Fruit fly (Drosophila melanogaster): ENCODE results near the gene ValRS-m.
A peak's percentile ranks its signal among the peaks of the same experiment; 100 is the strongest.

ValRS-m gene

dm6 chr3L:8974478-8975477, 10.2 kb upstream of the ValRS-m start, which contains the start of the genes pix and Srp68 (continued):
- TF ChIP-seq CG7928 (GFP tag; optimal IDR thresholded peaks at IDR 0.05) (peak; percentile 18), CG1602 (GFP tag; optimal IDR thresholded peaks at IDR 0.05) (peak; percentile 53), jigr1 (GFP tag; IDR thresholded peaks at IDR 0.05) (no peak), bigmax (GFP tag; optimal IDR thresholded peaks at IDR 0.05) (peak; percentile 97), Side (GFP tag; optimal IDR thresholded peaks at IDR 0.05) (no peak), hbn (GFP tag; IDR thresholded peaks at IDR 0.05; ENCODE audit: partially characterized antibody) (peak; percentile 78; the same call in 1 of the 2 replicates), Oaz (GFP tag; IDR thresholded peaks at IDR 0.05) (no peak), Dip3 (GFP tag; optimal IDR thresholded peaks at IDR 0.05) (peak; percentile 49), shn (GFP tag; optimal IDR thresholded peaks at IDR 0.05) (peak; percentile 16), abd-A (tag; optimal IDR thresholded peaks at IDR 0.05) (no peak), corto (GFP tag; optimal IDR thresholded peaks at IDR 0.05) (no peak), CG10274 (GFP tag; optimal IDR thresholded peaks at IDR 0.05) (no peak), toy (GFP tag; IDR thresholded peaks at IDR 0.05) (no peak), vfl (GFP tag; optimal IDR thresholded peaks at IDR 0.05) (peak; percentile 13), HHEX (GFP tag; optimal IDR thresholded peaks at IDR 0.05) (peak; percentile 44), ttk (GFP tag; IDR thresholded peaks at IDR 0.05) (no peak; the same call in 1 of the 2 replicates), CG6813 (GFP tag; optimal IDR thresholded peaks at IDR 0.05) (no peak), nmo (GFP tag; optimal IDR thresholded peaks at IDR 0.05) (peak; percentile 87), CG11723 (GFP tag; optimal IDR thresholded peaks at IDR 0.05) (no peak), CG17359 (tag; optimal IDR thresholded peaks at IDR 0.05) (peak; percentile 27), CG12104 (GFP tag; optimal IDR thresholded peaks at IDR 0.05) (peak; percentile 58), CG9609 (GFP tag; optimal IDR thresholded peaks at IDR 0.05) (peak; percentile 33), CG17328 (GFP tag; IDR thresholded peaks at IDR 0.05) (no peak), CG11560 (tag; IDR thresholded peaks at IDR 0.05) (no peak), Hr51 (GFP tag; optimal IDR thresholded peaks at IDR 0.05) (peak in 1 of 2 experiments; percentile 14), sr (GFP tag; IDR thresholded peaks at IDR 0.05) (no peak), h (optimal IDR thresholded peaks at IDR 0.05) (no peak), CG3847 (GFP tag; IDR thresholded peaks at IDR 0.05) (peak; percentile 77), Awh (GFP tag; IDR thresholded peaks at IDR 0.05) (no peak), ewg (GFP tag; optimal IDR thresholded peaks at IDR 0.05) (peak; percentile 63), CG31365 (tag; optimal IDR thresholded peaks at IDR 0.05) (no peak), CG2712 (tag; optimal IDR thresholded peaks at IDR 0.05) (peak; percentile 82), esg (GFP tag; conservative IDR thresholded peaks at IDR 0.05) (no peak), H15 (GFP tag; IDR thresholded peaks at IDR 0.05) (no peak), pfk (GFP tag; optimal IDR thresholded peaks at IDR 0.05) (no peak), nerfin-1 (tag; optimal IDR thresholded peaks at IDR 0.05) (peak; percentile 63), Blimp-1 (GFP tag; optimal IDR thresholded peaks at IDR 0.05) (peak; percentile 76), CG12659 (GFP tag; optimal IDR thresholded peaks at IDR 0.05) (peak; percentile 82), en (GFP tag; optimal IDR thresholded peaks at IDR 0.05) (no peak), salm (tag; optimal IDR thresholded peaks at IDR 0.05) (no peak), CG14441 (GFP tag; IDR thresholded peaks at IDR 0.05) (no peak), Xbp1 (GFP tag; optimal IDR thresholded peaks at IDR 0.05) (peak; percentile 72), fu2 (GFP tag; optimal IDR thresholded peaks at IDR 0.05) (peak; percentile 36), phol (tag; optimal IDR thresholded peaks at IDR 0.05) (peak; percentile 80), dmrt11E (tag; optimal IDR thresholded peaks at IDR 0.05) (peak; percentile 61), Xrp1 (GFP tag; IDR thresholded peaks at IDR 0.05) (peak; percentile 59; the same call in 1 of the 2 replicates), CG3281 (GFP tag; optimal IDR thresholded peaks at IDR 0.05) (peak; percentile 46), CG2116 (GFP tag; optimal IDR thresholded peaks at IDR 0.05) (peak; percentile 92)

Data from whole organism, embryonic.